Worm (Caenorhabditis elegans): ENCODE results near the gene W05H9.4.

W05H9.4 gene

DNA sequence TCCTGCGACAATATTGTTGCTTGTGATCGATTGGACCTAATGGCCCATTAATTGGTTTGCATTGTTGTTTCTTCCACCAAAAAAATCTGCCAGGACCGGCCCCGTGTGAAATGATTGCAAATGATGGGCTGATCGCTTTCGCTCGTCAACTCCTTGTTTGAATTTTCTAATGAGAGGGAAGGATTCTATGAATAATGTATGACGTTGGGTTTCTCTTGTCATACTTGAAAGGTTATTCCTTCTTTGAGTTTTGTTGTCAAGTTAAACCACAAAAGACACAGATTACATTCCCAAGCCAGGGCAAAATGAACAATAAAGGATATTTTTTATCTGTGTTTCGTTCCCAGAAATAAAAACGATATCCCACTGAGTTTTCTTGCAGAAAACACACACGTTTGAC lies 13.3 kb downstream of the W05H9.4 start:
- TF ChIP-seq unc-62 (GFP tag; optimal IDR thresholded peaks at IDR 0.05): no peak

DNA sequence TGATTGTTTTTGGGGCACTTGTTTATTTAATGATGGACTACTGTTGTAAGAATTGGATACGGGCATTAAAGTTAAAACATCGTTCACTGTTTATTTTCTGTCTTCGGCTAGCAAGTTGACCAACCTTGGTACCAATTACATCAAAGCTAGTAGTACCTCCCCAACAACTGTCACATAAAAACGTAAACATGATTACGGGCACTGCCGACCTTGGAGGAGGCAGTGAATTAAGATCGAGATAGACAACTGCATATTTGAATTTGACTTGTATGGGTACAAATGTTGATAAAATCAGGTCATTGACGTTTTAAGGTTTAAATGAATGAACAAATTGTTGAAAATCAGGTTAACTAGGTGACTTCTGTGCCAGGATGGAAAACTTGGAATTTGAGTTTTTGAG lies 13.8 kb downstream of the W05H9.4 start:
- no peak for TF ChIP-seq unc-62 (GFP tag; optimal IDR thresholded peaks at IDR 0.05)

DNA sequence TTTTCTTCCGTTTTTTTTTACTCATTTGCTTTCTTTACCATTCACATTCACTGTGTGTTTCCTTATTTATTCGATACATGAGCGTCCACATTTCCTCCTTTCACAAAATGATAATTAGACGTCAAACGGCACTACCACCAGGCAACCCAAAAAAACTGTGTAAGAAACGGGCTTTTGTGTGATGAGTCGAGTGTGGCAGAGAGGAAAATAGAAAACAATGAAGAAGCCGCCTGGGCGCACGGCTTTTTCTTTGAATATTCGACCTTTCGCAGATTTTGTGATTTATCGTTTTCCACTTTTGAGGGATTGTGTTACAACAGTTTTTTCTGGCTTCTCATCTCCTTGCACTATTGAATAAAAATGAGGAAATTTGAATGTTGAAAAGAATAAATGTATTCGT lies 14.8 kb downstream of the W05H9.4 start:
- TF ChIP-seq unc-62 (GFP tag; optimal IDR thresholded peaks at IDR 0.05): no peak

DNA sequence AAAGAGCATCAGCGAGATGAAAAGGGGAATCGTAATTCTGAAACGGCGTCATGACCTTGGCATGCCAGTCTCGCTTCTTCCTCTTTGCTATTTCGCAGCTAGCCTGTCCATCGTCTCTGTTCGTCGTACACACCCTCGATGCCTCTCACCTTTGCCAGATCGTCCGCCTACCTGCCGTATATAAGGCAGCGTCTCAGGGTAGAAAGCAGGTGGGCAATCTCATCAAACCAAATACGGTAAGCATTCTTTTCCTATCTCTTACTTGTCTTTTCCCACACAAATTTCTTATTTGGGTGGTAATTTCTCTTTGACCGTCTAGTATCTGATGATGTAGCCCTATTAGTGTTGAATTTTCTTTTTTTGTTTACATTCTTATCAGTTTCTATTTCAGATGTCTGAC lies 16.2 kb downstream of the W05H9.4 start, which contains the start of gene col-166:
Gene col-166 (plus strand): TSS at position 392 of the 400 bp plus-strand sequence.
- no peak for TF ChIP-seq unc-62 (GFP tag; optimal IDR thresholded peaks at IDR 0.05)

DNA sequence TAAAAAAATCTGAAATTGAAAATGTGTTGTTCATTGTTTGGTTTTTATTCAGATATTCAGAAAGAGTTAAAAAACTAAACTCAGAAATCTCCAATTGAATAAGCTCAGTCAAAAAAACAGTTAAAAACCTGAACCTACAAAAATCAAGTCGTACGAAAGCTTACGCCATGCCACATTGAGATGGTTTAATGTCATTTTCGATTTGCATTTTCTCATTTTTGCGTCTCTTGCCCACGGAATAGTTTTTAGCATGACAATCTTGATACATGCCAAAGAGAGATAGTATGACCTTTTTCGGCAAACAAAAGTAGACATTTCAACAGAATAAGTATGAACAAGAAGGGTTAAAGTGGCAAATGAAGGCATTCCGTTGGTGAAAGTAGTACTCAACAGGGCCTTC lies 17.6 kb downstream of the W05H9.4 start:
- no peak for TF ChIP-seq unc-62 (GFP tag; optimal IDR thresholded peaks at IDR 0.05)

DNA sequence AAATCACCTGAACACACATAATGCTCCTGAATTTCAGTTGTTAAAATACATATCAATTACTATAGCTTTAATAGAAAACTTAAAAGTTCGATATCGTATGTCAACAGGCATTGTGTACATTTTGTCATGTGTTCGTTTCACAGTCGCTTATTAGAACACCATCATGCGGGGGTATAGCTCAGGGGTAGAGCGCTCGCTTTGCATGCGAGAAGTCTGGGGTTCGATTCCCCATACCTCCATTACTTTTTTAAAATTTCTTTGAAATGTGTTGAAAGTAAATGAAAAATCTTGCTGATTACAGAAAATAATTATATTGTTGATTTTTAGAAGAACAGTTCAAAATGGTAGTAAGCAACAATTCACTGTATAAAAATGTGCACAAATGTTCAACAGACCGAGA lies 22.7 kb downstream of the W05H9.4 start:
- TF ChIP-seq unc-62 (GFP tag; optimal IDR thresholded peaks at IDR 0.05): no peak

DNA sequence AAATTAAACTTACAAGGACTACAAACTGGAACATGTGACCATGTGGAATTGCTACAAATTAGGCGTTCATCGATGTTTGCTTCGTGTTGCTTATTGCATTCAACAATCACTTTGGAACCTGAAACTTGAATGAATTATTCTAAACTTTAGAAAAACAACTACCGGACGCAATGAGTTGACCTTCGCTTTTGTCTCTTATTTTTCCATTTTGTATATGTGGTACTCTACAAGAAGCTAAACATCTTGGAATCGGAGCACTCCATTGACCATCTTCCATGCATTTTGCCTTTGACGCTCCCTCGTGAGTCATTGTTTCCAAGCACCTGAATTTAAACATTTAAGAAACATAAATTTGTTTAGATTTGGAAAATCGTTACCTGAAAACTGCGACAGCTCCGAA lies 25.6 kb downstream of the W05H9.4 start:
- no peak for TF ChIP-seq unc-62 (GFP tag; optimal IDR thresholded peaks at IDR 0.05)

DNA sequence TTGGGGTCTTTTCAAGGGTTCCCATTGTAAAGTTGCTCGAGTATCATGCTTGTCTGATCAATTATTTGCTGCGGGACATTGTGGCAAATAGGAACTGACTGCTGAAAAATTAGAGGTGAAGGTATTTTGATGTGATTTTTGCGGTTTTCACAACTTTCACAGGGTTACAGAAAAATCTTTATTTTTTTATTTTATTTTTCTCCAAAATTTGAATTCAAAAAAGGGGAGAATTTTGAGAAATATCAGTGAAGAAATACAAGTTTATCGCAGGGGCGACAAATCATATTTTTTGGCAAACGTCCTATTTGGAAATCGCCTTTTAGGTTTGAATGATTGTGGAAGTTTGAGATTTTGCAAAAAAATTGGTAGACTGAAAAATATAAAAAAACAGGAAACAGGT lies 28.2 kb downstream of the W05H9.4 start, which contains the start of gene lev-9:
Gene lev-9 (minus strand): TSS at position 101 of the 400 bp plus-strand sequence.
- TF ChIP-seq unc-62 (GFP tag; optimal IDR thresholded peaks at IDR 0.05): no peak

- no peak for TF ChIP-seq unc-62 (GFP tag; optimal IDR thresholded peaks at IDR 0.05)
These were observed 28.7 kb downstream of the W05H9.4 start for ce11 chrX:6292143-6292542.

ce11 chrX:6292812-6293211 lies 29.4 kb downstream of the W05H9.4 start, which contains the start of gene mom-1:
Gene mom-1 (plus strand): TSS chrX:6293112.
- no peak for TF ChIP-seq unc-62 (GFP tag; optimal IDR thresholded peaks at IDR 0.05)

- peak; percentile 59 for TF ChIP-seq unc-62 (GFP tag; optimal IDR thresholded peaks at IDR 0.05)
These were observed 33.0 kb downstream of the W05H9.4 start for ce11 chrX:6296402-6296844.

- no peak for TF ChIP-seq unc-62 (GFP tag; optimal IDR thresholded peaks at IDR 0.05)
These were observed 36.3 kb downstream of the W05H9.4 start, which contains the start of gene cest-16 for ce11 chrX:6299641-6300240. Gene cest-16 (plus strand): TSS chrX:6299942.

DNA sequence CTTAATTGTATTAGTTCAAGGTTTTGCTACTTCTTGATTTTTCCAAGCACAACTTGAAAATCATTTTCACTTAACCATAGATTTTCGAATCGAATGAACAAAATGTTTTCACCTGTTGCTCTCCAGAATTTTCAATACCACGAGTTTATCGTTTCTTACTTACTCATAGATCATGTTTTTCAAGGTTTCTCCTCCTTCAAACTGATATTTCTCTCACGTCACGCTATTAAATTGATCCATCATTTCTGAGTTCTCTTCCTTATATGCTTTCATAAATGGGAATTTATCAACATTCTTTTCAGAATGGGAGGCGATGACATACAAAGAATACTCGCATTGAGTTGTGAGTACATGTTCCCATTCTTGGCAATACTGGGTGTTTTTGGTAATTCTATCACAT lies 47.9 kb downstream of the W05H9.4 start, which contains the start of gene npr-38:
Gene npr-38 (plus strand): TSS at position 301 of the 400 bp plus-strand sequence.
- no peak for TF ChIP-seq unc-62 (GFP tag; optimal IDR thresholded peaks at IDR 0.05)

Data from whole organism, dauer.